Fruit fly (Drosophila melanogaster): Measurements from ENCODE around the gene Arts.

The Arts gene

DNA sequence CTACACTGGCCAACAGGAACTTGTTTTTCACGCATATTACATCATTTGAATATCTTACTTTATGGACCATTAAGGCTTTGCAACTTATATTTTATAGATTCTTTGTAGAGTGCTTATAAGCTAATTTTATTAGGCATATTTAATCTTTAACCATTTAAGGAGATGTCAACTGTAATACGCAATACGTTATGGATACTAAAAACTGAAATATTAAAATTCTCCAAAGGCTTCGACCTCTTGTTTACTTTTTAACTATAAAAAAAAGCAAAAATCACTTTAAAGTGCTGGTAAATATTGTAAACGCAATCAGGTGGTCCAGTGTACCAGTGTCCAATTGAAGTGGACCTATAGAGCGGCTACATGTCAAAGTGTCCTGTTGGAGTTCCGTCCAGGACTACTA lies 54.4 kb downstream of the Arts start (continued):
- TF ChIP-seq CHES-1-like (GFP tag; optimal IDR thresholded peaks at IDR 0.05), result no peak
- no peak for TF ChIP-seq Antp (GFP tag; optimal IDR thresholded peaks at IDR 0.05)
- no peak for TF ChIP-seq ara (GFP tag; IDR thresholded peaks at IDR 0.05)
- TF ChIP-seq oc (tag; optimal IDR thresholded peaks at IDR 0.05), result no peak
- no peak for TF ChIP-seq toy (GFP tag; IDR thresholded peaks at IDR 0.05)
- no peak for TF ChIP-seq gce (GFP tag; IDR thresholded peaks at IDR 0.05)
- TF ChIP-seq CG2875 (GFP tag; optimal IDR thresholded peaks at IDR 0.05), result no peak
- peak; percentile 9 for TF ChIP-seq exex (tag; optimal IDR thresholded peaks at IDR 0.05)
- TF ChIP-seq inv (GFP tag; IDR thresholded peaks at IDR 0.05; ENCODE audit: partially characterized antibody), result no peak
- TF ChIP-seq gsb (GFP tag; IDR thresholded peaks at IDR 0.05), result no peak
- no peak for TF ChIP-seq sim (GFP tag; IDR thresholded peaks at IDR 0.05)
- peak; percentile 34; the same call in 1 of the 2 replicates for TF ChIP-seq Rfx (GFP tag; IDR thresholded peaks at IDR 0.05)
- no peak for TF ChIP-seq CG10654 (GFP tag; optimal IDR thresholded peaks at IDR 0.05)
- peak; percentile 17 for TF ChIP-seq CG10209 (GFP tag; optimal IDR thresholded peaks at IDR 0.05)
- peak in 1 of 3 experiments; percentile 6 for TF ChIP-seq lola (GFP tag; optimal IDR thresholded peaks at IDR 0.05)
- no peak for TF ChIP-seq MTF-1 (GFP tag; optimal IDR thresholded peaks at IDR 0.05; ENCODE audit: borderline replicate concordance)
- TF ChIP-seq B-H1 (GFP tag; IDR thresholded peaks at IDR 0.05), result no peak
- peak; percentile 41 for TF ChIP-seq CG18262 (tag; optimal IDR thresholded peaks at IDR 0.05)
- TF ChIP-seq Sox100B (GFP tag; optimal IDR thresholded peaks at IDR 0.05), result peak; percentile 47
- TF ChIP-seq CG2889 (GFP tag; IDR thresholded peaks at IDR 0.05), result peak; percentile 42; the same call in 1 of the 3 replicates
- TF ChIP-seq Taf1 (GFP tag; IDR thresholded peaks at IDR 0.05), result no peak
- TF ChIP-seq CG6813 (GFP tag; optimal IDR thresholded peaks at IDR 0.05), result no peak
- TF ChIP-seq CG10543 (GFP tag; optimal IDR thresholded peaks at IDR 0.05), result peak; percentile 30
- TF ChIP-seq CG8765 (GFP tag; IDR thresholded peaks at IDR 0.05), result no peak
- TF ChIP-seq Spps (tag; optimal IDR thresholded peaks at IDR 0.05), result no peak
- peak; percentile 54; the same call in 1 of the 2 replicates for TF ChIP-seq seq (GFP tag; IDR thresholded peaks at IDR 0.05)
- no peak for TF ChIP-seq ems (GFP tag; optimal IDR thresholded peaks at IDR 0.05)
- no peak for TF ChIP-seq CG6683 (GFP tag; optimal IDR thresholded peaks at IDR 0.05)
- no peak for TF ChIP-seq Mad (GFP tag; optimal IDR thresholded peaks at IDR 0.05)
- no peak for TF ChIP-seq br (optimal IDR thresholded peaks at IDR 0.05)
- TF ChIP-seq corto (GFP tag; optimal IDR thresholded peaks at IDR 0.05), result no peak
- TF ChIP-seq esg (GFP tag; conservative IDR thresholded peaks at IDR 0.05), result no peak
- TF ChIP-seq cwo (GFP tag; optimal IDR thresholded peaks at IDR 0.05), result peak; percentile 50
- TF ChIP-seq Dbx (GFP tag; IDR thresholded peaks at IDR 0.05), result no peak
- no peak for TF ChIP-seq CG3407 (GFP tag; optimal IDR thresholded peaks at IDR 0.05)
- TF ChIP-seq vfl (GFP tag; optimal IDR thresholded peaks at IDR 0.05), result no peak
- no peak for TF ChIP-seq crp (GFP tag; optimal IDR thresholded peaks at IDR 0.05)
- no peak for TF ChIP-seq gt (GFP tag; IDR thresholded peaks at IDR 0.05)
- no peak for TF ChIP-seq otp (GFP tag; IDR thresholded peaks at IDR 0.05)
- TF ChIP-seq lov (optimal IDR thresholded peaks at IDR 0.05), result no peak
- TF ChIP-seq lov (GFP tag; IDR thresholded peaks at IDR 0.05), result no peak
- no peak for TF ChIP-seq CG16813 (GFP tag; IDR thresholded peaks at IDR 0.05; ENCODE audit: partially characterized antibody)
- no peak for TF ChIP-seq dimm (GFP tag; IDR thresholded peaks at IDR 0.05)
- peak; percentile 44 for TF ChIP-seq CG7839 (tag; optimal IDR thresholded peaks at IDR 0.05)
- no peak for TF ChIP-seq Sry-δ (GFP tag; optimal IDR thresholded peaks at IDR 0.05)
- TF ChIP-seq lbe (GFP tag; optimal IDR thresholded peaks at IDR 0.05), result no peak
- TF ChIP-seq Drgx (GFP tag; IDR thresholded peaks at IDR 0.05), result peak; percentile 48; the same call in 1 of the 2 replicates
- TF ChIP-seq Trl (optimal IDR thresholded peaks at IDR 0.05), result no peak
- TF ChIP-seq Trl (GFP tag; optimal IDR thresholded peaks at IDR 0.05), result no peak
- TF ChIP-seq CG11085 (GFP tag; IDR thresholded peaks at IDR 0.05), result no peak
- TF ChIP-seq CG12769 (tag; optimal IDR thresholded peaks at IDR 0.05), result no peak
- no peak for TF ChIP-seq kah (GFP tag; optimal IDR thresholded peaks at IDR 0.05)

Measured in whole organism, embryonic.